Worm (Caenorhabditis elegans) whole organism, early embryonic: ENCODE measurements around the gene sprr-2.

Experiments used
- B0310.2 ChIP-seq: sonication (generic microtip); optimal IDR thresholded peaks from 2 replicates; lab custom pipeline; 2016; ENCODE audit warnings: mild to moderate bottlenecking, missing genetic modification characterization, missing compliant biosample characterization
- F13C5.2 ChIP-seq: sonication (generic microtip); optimal IDR thresholded peaks from 2 replicates; lab custom pipeline; 2017; ENCODE audit warnings: mild to moderate bottlenecking, missing genetic modification characterization, inconsistent platforms, missing compliant biosample characterization
- aly-1 ChIP-seq: sonication (generic microtip); optimal IDR thresholded peaks from 2 replicates; lab custom pipeline; 2016; ENCODE audit warnings: missing genetic modification characterization, missing compliant biosample characterization
- ama-1 ChIP-seq: fragments of 150-350 bp; optimal IDR thresholded peaks from 2 replicates; lab custom pipeline; 2014
- ceh-13 ChIP-seq: fragments of 200-800 bp; sonication (Bioruptor generic); optimal IDR thresholded peaks from 2 replicates; lab custom pipeline; 2018; ENCODE audit warnings: mild to moderate bottlenecking, missing genetic modification characterization, missing compliant biosample characterization
- ceh-36 ChIP-seq: sonication (generic microtip); optimal IDR thresholded peaks from 2 replicates; lab custom pipeline; 2016; ENCODE audit warnings: missing genetic modification characterization, inconsistent platforms, missing compliant biosample characterization
- ets-7 ChIP-seq: sonication (generic microtip); optimal IDR thresholded peaks from 2 replicates; lab custom pipeline; 2016; ENCODE audit warnings: missing genotype, missing genetic modification characterization, missing compliant biosample characterization
- flt-1 ChIP-seq: fragments of 200-800 bp; sonication (Bioruptor generic); IDR thresholded peaks from 2 replicates; pipeline ENCODE4 v1.3.6; 2022; ENCODE audit warnings: missing genetic modification characterization, missing compliant biosample characterization
- hmbx-1 ChIP-seq: sonication (generic microtip); optimal IDR thresholded peaks from 2 replicates; lab custom pipeline; 2016; ENCODE audit warnings: mild to moderate bottlenecking, missing genetic modification characterization, missing compliant biosample characterization
- hmg-4 ChIP-seq: fragments of 200-800 bp; sonication (Bioruptor generic); optimal IDR thresholded peaks from 2 replicates; lab custom pipeline; 2018; ENCODE audit warnings: mild to moderate bottlenecking, missing genetic modification characterization, missing compliant biosample characterization
- hnd-1 ChIP-seq: sonication (generic microtip); optimal IDR thresholded peaks from 2 replicates; lab custom pipeline; 2016; ENCODE audit warnings: missing genetic modification characterization, missing compliant biosample characterization
- pes-1 ChIP-seq: fragments of 200-800 bp; sonication (Bioruptor generic); IDR thresholded peaks from 2 replicates; pipeline ENCODE4 v1.3.6; 2022; ENCODE audit warnings: missing genetic modification reagents, missing genetic modification characterization, missing compliant biosample characterization
- scrt-1 ChIP-seq: fragments of 200-800 bp; sonication (Bioruptor generic); IDR thresholded peaks from 2 replicates; pipeline ENCODE4 v1.3.6; 2022; ENCODE audit warnings: missing genetic modification characterization, missing compliant biosample characterization
- sea-1 ChIP-seq: fragments of 200-800 bp; sonication (Bioruptor generic); conservative IDR thresholded peaks from 2 replicates; pipeline ENCODE4 v1.3.6; 2022; ENCODE audit warnings: missing genetic modification characterization, missing compliant biosample characterization
- tbx-11 ChIP-seq: fragments of 200-800 bp; sonication (Bioruptor generic); IDR thresholded peaks from 2 replicates; pipeline ENCODE4 v1.3.6; 2022; ENCODE audit warnings: missing genetic modification characterization, missing compliant biosample characterization
- tbx-37 ChIP-seq: fragments of 200-800 bp; sonication (Bioruptor generic); conservative IDR thresholded peaks from 2 replicates; pipeline ENCODE4 v1.3.6; 2022; ENCODE audit warnings: missing genetic modification reagents, missing genetic modification characterization, missing compliant biosample characterization
- tra-4 ChIP-seq: sonication (generic microtip); optimal IDR thresholded peaks from 2 replicates; lab custom pipeline; 2017; ENCODE audit warnings: missing genetic modification characterization, missing compliant biosample characterization

sprr-2 gene

ce11 chrX:14783434-14784142 is 9.7 kb upstream of the sprr-2 start:
- TF ChIP-seq tra-4 (tag; lab: Kevin White, UChicago) (no peak), hnd-1 (no peak), ets-7 (no peak), scrt-1 (GFP tag; lab: Robert Waterston, UW) (no peak)

- TF ChIP-seq tbx-37 (GFP tag; lab: Robert Waterston, UW) = no peak
- no peak for TF ChIP-seq B0310.2 (tag; lab: Kevin White, UChicago)
- TF ChIP-seq ama-1 (lab: Kevin White, UChicago) = no peak
- TF ChIP-seq hnd-1 = no peak
- no peak for TF ChIP-seq tra-4 (tag; lab: Kevin White, UChicago)
- no peak for TF ChIP-seq F13C5.2 (tag; lab: Kevin White, UChicago)
- TF ChIP-seq pes-1 (GFP tag; lab: Robert Waterston, UW) = no peak
- TF ChIP-seq tbx-11 (GFP tag; lab: Robert Waterston, UW) = no peak
- TF ChIP-seq flt-1 (GFP tag; lab: Robert Waterston, UW) = no peak
- TF ChIP-seq ceh-13 (GFP tag; lab: Kevin White, UChicago) = no peak
- TF ChIP-seq sea-1 (GFP tag; lab: Robert Waterston, UW) = no peak
- TF ChIP-seq hmbx-1 (tag; lab: Kevin White, UChicago) = no peak
Measured at ce11 chrX:14786821-14787556, 6.3 kb upstream of the sprr-2 start.

- TF ChIP-seq F13C5.2 (tag; lab: Kevin White, UChicago) (no peak), pes-1 (GFP tag; lab: Robert Waterston, UW) (no peak), hmg-4 (GFP tag; lab: Kevin White, UChicago) (no peak), tbx-37 (GFP tag; lab: Robert Waterston, UW) (no peak), tbx-11 (GFP tag; lab: Robert Waterston, UW) (no peak), tra-4 (tag; lab: Kevin White, UChicago) (no peak), B0310.2 (tag; lab: Kevin White, UChicago) (no peak)
Measured at ce11 chrX:14787557-14787932, 5.7 kb upstream of the sprr-2 start.

ce11 chrX:14790320-14791048 is 2.8 kb upstream of the sprr-2 start, which contains the start of gene tatn-1:
Gene tatn-1, plus strand, starts transcription at chrX:14791008.
- TF ChIP-seq tbx-11 (GFP tag; lab: Robert Waterston, UW) (no peak), hmg-4 (GFP tag; lab: Kevin White, UChicago) (no peak), sea-1 (GFP tag; lab: Robert Waterston, UW) (no peak), hmbx-1 (tag; lab: Kevin White, UChicago) (no peak), B0310.2 (tag; lab: Kevin White, UChicago) (no peak), tra-4 (tag; lab: Kevin White, UChicago) (no peak), ceh-36 (no peak), ets-7 (no peak), pes-1 (GFP tag; lab: Robert Waterston, UW) (no peak)

ce11 chrX:14791195-14791739 is 2.0 kb upstream of the sprr-2 start:
- TF ChIP-seq aly-1 (tag; lab: Kevin White, UChicago) (no peak), hmbx-1 (tag; lab: Kevin White, UChicago) (no peak), tbx-37 (GFP tag; lab: Robert Waterston, UW) (no peak), pes-1 (GFP tag; lab: Robert Waterston, UW) (no peak), ceh-13 (GFP tag; lab: Kevin White, UChicago) (no peak), B0310.2 (tag; lab: Kevin White, UChicago) (no peak), tra-4 (tag; lab: Kevin White, UChicago) (no peak), ets-7 (no peak), ceh-36 (no peak), hmg-4 (GFP tag; lab: Kevin White, UChicago) (no peak), tbx-11 (GFP tag; lab: Robert Waterston, UW) (no peak), F13C5.2 (tag; lab: Kevin White, UChicago) (no peak), sea-1 (GFP tag; lab: Robert Waterston, UW) (no peak), hnd-1 (no peak), flt-1 (GFP tag; lab: Robert Waterston, UW) (no peak), scrt-1 (GFP tag; lab: Robert Waterston, UW) (no peak), ama-1 (lab: Kevin White, UChicago) (no peak)

ce11 chrX:14792315-14793197 is 689 bp upstream of the sprr-2 start:
- TF ChIP-seq ets-7 = no peak
- no peak for TF ChIP-seq hmbx-1 (tag; lab: Kevin White, UChicago)
- no peak for TF ChIP-seq aly-1 (tag; lab: Kevin White, UChicago)
- TF ChIP-seq sea-1 (GFP tag; lab: Robert Waterston, UW) = no peak
- TF ChIP-seq hmg-4 (GFP tag; lab: Kevin White, UChicago) = no peak
- no peak for TF ChIP-seq hnd-1
- TF ChIP-seq flt-1 (GFP tag; lab: Robert Waterston, UW) = no peak
- TF ChIP-seq tra-4 (tag; lab: Kevin White, UChicago) = no peak
- TF ChIP-seq tbx-11 (GFP tag; lab: Robert Waterston, UW) = no peak
- no peak for TF ChIP-seq ceh-36
- no peak for TF ChIP-seq ama-1 (lab: Kevin White, UChicago)
- TF ChIP-seq F13C5.2 (tag; lab: Kevin White, UChicago) = no peak
- TF ChIP-seq scrt-1 (GFP tag; lab: Robert Waterston, UW) = no peak
- TF ChIP-seq tbx-37 (GFP tag; lab: Robert Waterston, UW) = no peak
- no peak for TF ChIP-seq ceh-13 (GFP tag; lab: Kevin White, UChicago)
